Fruit fly (Drosophila melanogaster): ENCODE data around the gene Pka-R1.
A peak's percentile ranks its signal among the peaks of the same experiment; 100 is the strongest.

The Pka-R1 gene

DNA sequence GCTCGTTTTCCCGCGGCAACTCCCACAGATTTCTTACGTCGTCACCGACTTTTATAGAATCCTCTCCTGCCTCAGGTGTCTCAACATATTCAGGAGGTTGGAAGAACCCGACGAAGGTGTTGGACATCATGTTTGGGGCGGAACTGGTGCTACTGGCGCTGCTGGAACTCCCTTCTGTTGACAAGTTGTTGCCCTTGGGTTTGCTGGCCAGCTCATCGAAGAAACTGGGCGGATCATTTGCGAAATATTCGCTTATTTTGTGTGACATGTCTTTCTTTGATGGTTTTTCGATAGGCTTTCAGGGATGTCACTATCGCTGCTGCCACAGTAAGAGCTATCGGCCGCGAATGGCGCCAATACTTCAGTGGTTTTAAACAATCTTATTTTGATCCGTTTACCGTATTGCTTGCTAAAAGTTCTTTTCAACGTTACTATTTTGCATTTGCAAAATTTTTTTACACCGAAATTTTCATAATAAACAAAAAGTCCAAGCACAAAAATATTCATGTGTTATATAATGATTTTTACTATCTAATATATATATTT is 28.0 kb upstream of the Pka-R1 start, which contains the start of gene CG11396:
CG11396 (minus strand) TSS at position 303 of the 546 bp plus-strand sequence.
- TF ChIP-seq CG8632 (GFP tag; optimal IDR thresholded peaks at IDR 0.05) (no peak), CG6808 (GFP tag; optimal IDR thresholded peaks at IDR 0.05) (no peak), salr (GFP tag; optimal IDR thresholded peaks at IDR 0.05) (no peak), Blimp-1 (GFP tag; optimal IDR thresholded peaks at IDR 0.05) (no peak), Hr4 (GFP tag; optimal IDR thresholded peaks at IDR 0.05) (no peak), Eip78C (GFP tag) (peak; percentile 45), esn (GFP tag; optimal IDR thresholded peaks at IDR 0.05) (peak; percentile 39), Sox14 (GFP tag; optimal IDR thresholded peaks at IDR 0.05) (peak; percentile 62), pdm3 (GFP tag; optimal IDR thresholded peaks at IDR 0.05) (no peak), achi (GFP tag; optimal IDR thresholded peaks at IDR 0.05) (peak; percentile 52), CG6792 (GFP tag; optimal IDR thresholded peaks at IDR 0.05) (no peak)

DNA sequence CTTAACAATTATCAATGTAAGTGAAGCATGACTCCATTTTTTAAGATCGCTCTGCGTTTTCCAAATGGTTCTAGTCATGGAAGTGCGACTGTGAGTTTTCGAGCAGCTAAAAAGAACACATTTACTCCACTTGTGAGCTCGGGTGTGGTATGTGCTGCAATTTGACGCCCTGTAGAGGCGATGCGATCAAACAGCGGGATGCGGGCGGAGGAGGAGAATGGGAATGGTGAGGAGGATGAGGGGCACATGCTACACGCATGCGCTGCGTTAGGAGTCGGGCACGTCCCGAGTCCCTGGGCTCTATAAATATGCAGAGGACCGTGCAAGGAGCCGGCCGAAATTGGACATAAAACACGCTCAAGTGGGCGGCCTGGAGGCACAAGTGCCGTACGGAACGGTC is 26.6 kb upstream of the Pka-R1 start:
- TF ChIP-seq CG6792 (GFP tag; optimal IDR thresholded peaks at IDR 0.05) (no peak), Sox14 (GFP tag; optimal IDR thresholded peaks at IDR 0.05) (no peak), CG1621 (tag; optimal IDR thresholded peaks at IDR 0.05) (no peak), CG6163 (GFP tag; IDR thresholded peaks at IDR 0.05) (no peak), dsx (GFP tag; optimal IDR thresholded peaks at IDR 0.05; ENCODE audit: poor library complexity, severe bottlenecking) (no peak), CG10631 (GFP tag; optimal IDR thresholded peaks at IDR 0.05) (no peak), Eip93F (GFP tag; optimal IDR thresholded peaks at IDR 0.05) (no peak), spab (GFP tag; optimal IDR thresholded peaks at IDR 0.05) (no peak), CG6276 (GFP tag; optimal IDR thresholded peaks at IDR 0.05) (no peak), esn (GFP tag; optimal IDR thresholded peaks at IDR 0.05) (no peak), lz (GFP tag; optimal IDR thresholded peaks at IDR 0.05) (no peak), Smox (GFP tag; optimal IDR thresholded peaks at IDR 0.05) (no peak), CG3032 (tag; optimal IDR thresholded peaks at IDR 0.05) (no peak)

DNA sequence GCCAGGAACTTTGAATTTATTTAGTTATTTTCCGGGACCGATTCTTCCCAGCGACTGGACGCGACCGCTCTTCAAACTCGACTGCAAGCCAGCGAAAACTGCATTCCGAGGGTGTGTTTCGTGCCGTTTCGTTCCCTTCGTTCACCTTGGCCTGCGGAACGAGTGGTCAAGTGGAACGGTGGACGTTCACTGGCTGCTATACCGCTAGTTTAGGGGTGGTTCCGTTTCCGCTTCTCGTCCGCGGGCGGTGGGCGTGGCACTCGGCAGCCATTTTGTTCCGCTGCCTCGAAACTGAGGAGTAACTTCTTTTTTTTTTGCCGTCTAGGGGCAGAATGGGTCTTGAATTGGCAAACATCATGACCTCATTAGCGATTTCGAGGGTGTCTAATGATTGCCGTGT is 23.2 kb upstream of the Pka-R1 start, which contains the start of gene Six4:
Six4 (minus strand) TSS at position 85 of the 400 bp plus-strand sequence.
- TF ChIP-seq Ets96B (tag; optimal IDR thresholded peaks at IDR 0.05) (no peak), CG8632 (GFP tag; optimal IDR thresholded peaks at IDR 0.05) (no peak), svp (GFP tag) (no peak), CG6792 (GFP tag; optimal IDR thresholded peaks at IDR 0.05) (no peak), Sox14 (GFP tag; optimal IDR thresholded peaks at IDR 0.05) (no peak), achi (GFP tag; optimal IDR thresholded peaks at IDR 0.05) (no peak), Smox (GFP tag; optimal IDR thresholded peaks at IDR 0.05) (no peak), CG31627 (GFP tag; optimal IDR thresholded peaks at IDR 0.05) (no peak), CG9139 (GFP tag; optimal IDR thresholded peaks at IDR 0.05) (no peak), CG10669 (GFP tag; optimal IDR thresholded peaks at IDR 0.05) (no peak), Ets21C (GFP tag; optimal IDR thresholded peaks at IDR 0.05) (no peak), pdm3 (GFP tag; optimal IDR thresholded peaks at IDR 0.05) (no peak), vri (GFP tag; optimal IDR thresholded peaks at IDR 0.05) (no peak), Sox15 (GFP tag; optimal IDR thresholded peaks at IDR 0.05) (no peak), ss (GFP tag; optimal IDR thresholded peaks at IDR 0.05) (no peak), Blimp-1 (GFP tag; optimal IDR thresholded peaks at IDR 0.05) (no peak), CG11762 (GFP tag; optimal IDR thresholded peaks at IDR 0.05; ENCODE audit: insufficient read depth) (no peak), Lpt (GFP tag; optimal IDR thresholded peaks at IDR 0.05) (no peak), Hr39 (GFP tag; optimal IDR thresholded peaks at IDR 0.05) (no peak), net (GFP tag; optimal IDR thresholded peaks at IDR 0.05) (no peak)

DNA sequence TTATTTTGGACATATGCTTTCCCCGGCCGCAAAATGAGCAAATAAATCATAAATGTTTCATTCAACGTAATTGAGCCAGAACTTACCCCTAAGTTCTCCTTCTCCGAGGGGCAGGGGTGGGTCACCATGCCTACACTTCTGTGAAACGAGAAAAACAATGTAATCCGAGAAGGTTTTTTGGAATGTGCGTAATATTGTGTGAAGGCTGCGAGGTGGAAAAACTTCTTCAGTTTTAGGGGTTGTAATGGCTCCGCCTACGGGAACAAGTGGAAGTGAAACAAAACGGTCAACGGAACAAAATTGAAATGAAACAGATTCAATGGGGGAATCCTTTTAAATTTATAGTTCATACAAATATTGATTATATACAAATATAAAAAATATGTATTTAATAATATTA is 19.2 kb upstream of the Pka-R1 start:
- no peak for TF ChIP-seq Eip75B (GFP tag; optimal IDR thresholded peaks at IDR 0.05)
- no peak for TF ChIP-seq CG4318 (GFP tag; optimal IDR thresholded peaks at IDR 0.05)
- no peak for TF ChIP-seq CG3919 (GFP tag; optimal IDR thresholded peaks at IDR 0.05)
- no peak for TF ChIP-seq Blimp-1 (GFP tag; optimal IDR thresholded peaks at IDR 0.05)
- no peak for TF ChIP-seq Hr39 (GFP tag; optimal IDR thresholded peaks at IDR 0.05)
- no peak for TF ChIP-seq esn (GFP tag; optimal IDR thresholded peaks at IDR 0.05)
- no peak for TF ChIP-seq Ets21C (GFP tag; optimal IDR thresholded peaks at IDR 0.05)
- no peak for TF ChIP-seq fkh (GFP tag; optimal IDR thresholded peaks at IDR 0.05)
- TF ChIP-seq acj6 (GFP tag; optimal IDR thresholded peaks at IDR 0.05), result no peak
- no peak for TF ChIP-seq Gug (GFP tag; IDR thresholded peaks at IDR 0.05)
- TF ChIP-seq vri (GFP tag; optimal IDR thresholded peaks at IDR 0.05), result no peak
- no peak for TF ChIP-seq fd85E (GFP tag; optimal IDR thresholded peaks at IDR 0.05)
- TF ChIP-seq OdsH (GFP tag; optimal IDR thresholded peaks at IDR 0.05), result no peak
- no peak for TF ChIP-seq CG7368 (GFP tag; optimal IDR thresholded peaks at IDR 0.05)
- no peak for TF ChIP-seq Smox (GFP tag; optimal IDR thresholded peaks at IDR 0.05)
- no peak for TF ChIP-seq CG10669 (GFP tag; optimal IDR thresholded peaks at IDR 0.05)
- no peak for TF ChIP-seq CG6792 (GFP tag; optimal IDR thresholded peaks at IDR 0.05)
- TF ChIP-seq net (GFP tag; optimal IDR thresholded peaks at IDR 0.05), result no peak
